Fruit fly (Drosophila melanogaster): ENCODE data around the gene mid.

- no peak for TF ChIP-seq cyc (GFP tag; optimal IDR thresholded peaks at IDR 0.05)
- TF ChIP-seq CG11294 (GFP tag; IDR thresholded peaks at IDR 0.05): no peak
These were observed 6.4 kb downstream of the mid start for dm6 chr2L:5467857-5468256.

All from whole organism, prepupa.